Fruit fly (Drosophila melanogaster) whole organism, prepupa: ENCODE measurements around the gene CG4607.

Experiments used
- Blimp-1 ChIP-seq: fragments of 200-800 bp; sonication (Bioruptor generic); optimal IDR thresholded peaks from 3 replicates; lab custom pipeline; 2017; ENCODE audit warnings: missing biosample characterization, missing genetic modification characterization, mild to moderate bottlenecking, moderate library complexity, missing genetic modification reagents
- CG10631 ChIP-seq: fragments of 200-800 bp; sonication (Bioruptor generic); optimal IDR thresholded peaks from 2 replicates; lab custom pipeline; 2016; ENCODE audit warnings: missing biosample characterization, missing genetic modification characterization
- CG10669 ChIP-seq: fragments of 200-800 bp; sonication (Bioruptor generic); optimal IDR thresholded peaks from 3 replicates; lab custom pipeline; 2018; ENCODE audit warnings: missing biosample characterization, mild to moderate bottlenecking, missing genetic modification characterization, moderate library complexity
- CG11294 ChIP-seq: fragments of 200-800 bp; sonication (Bioruptor generic); IDR thresholded peaks from 2 replicates; pipeline ENCODE4 v1.3.6; 2022; ENCODE audit warnings: missing biosample characterization, missing genetic modification characterization
- CG11902 ChIP-seq: fragments of 200-800 bp; sonication (Bioruptor generic); optimal IDR thresholded peaks from 3 replicates; lab custom pipeline; 2016; ENCODE audit warnings: missing biosample characterization, missing genetic modification characterization
- CG15336 ChIP-seq: fragments of 200-800 bp; sonication (Bioruptor generic); IDR thresholded peaks from 2 replicates; pipeline ENCODE4 v1.3.6; 2022; ENCODE audit warnings: missing biosample characterization, missing genetic modification characterization
- CG1621 ChIP-seq: fragments of 200-800 bp; sonication (Bioruptor generic); optimal IDR thresholded peaks from 3 replicates; lab custom pipeline; 2018; ENCODE audit warnings: missing biosample characterization, mild to moderate bottlenecking, missing genetic modification characterization
- CG3032 ChIP-seq: fragments of 200-800 bp; optimal IDR thresholded peaks from 2 replicates; lab custom pipeline; 2019; ENCODE audit warnings: missing biosample characterization, mild to moderate bottlenecking, missing genetic modification characterization, moderate library complexity
- CG31627 ChIP-seq: fragments of 200-800 bp; sonication (Bioruptor generic); optimal IDR thresholded peaks from 3 replicates; lab custom pipeline; 2016; ENCODE audit warnings: missing biosample characterization, missing genetic modification characterization
- CG32006 ChIP-seq: fragments of 200-800 bp; sonication (Bioruptor generic); optimal IDR thresholded peaks from 3 replicates; lab custom pipeline; 2017; ENCODE audit warnings: missing biosample characterization, mild to moderate bottlenecking, missing genetic modification characterization
- CG3919 ChIP-seq: fragments of 200-800 bp; sonication (Bioruptor generic); optimal IDR thresholded peaks from 3 replicates; lab custom pipeline; 2016; ENCODE audit warnings: missing biosample characterization, missing genetic modification characterization
- CG6163 ChIP-seq: fragments of 200-800 bp; sonication (Bioruptor generic); IDR thresholded peaks from 3 replicates; pipeline ENCODE4 v1.3.6; 2022; ENCODE audit warnings: missing biosample characterization, missing genetic modification characterization
- CG6792 ChIP-seq: fragments of 200-800 bp; sonication (Bioruptor generic); optimal IDR thresholded peaks from 3 replicates; lab custom pipeline; 2016; ENCODE audit warnings: missing biosample characterization, missing genetic modification characterization
- CG6808 ChIP-seq: fragments of 200-800 bp; sonication (Bioruptor generic); optimal IDR thresholded peaks from 3 replicates; lab custom pipeline; 2017; ENCODE audit warnings: missing biosample characterization, missing genetic modification characterization, mild to moderate bottlenecking, moderate library complexity, missing genetic modification reagents
- CG9139 ChIP-seq: fragments of 200-800 bp; sonication (Bioruptor generic); optimal IDR thresholded peaks from 3 replicates; lab custom pipeline; 2017; ENCODE audit warnings: missing biosample characterization, mild to moderate bottlenecking, missing genetic modification characterization
- Eip75B ChIP-seq: fragments of 200-800 bp; sonication (Bioruptor generic); optimal IDR thresholded peaks from 3 replicates; lab custom pipeline; 2016; ENCODE audit warnings: missing biosample characterization, missing genetic modification characterization
- Eip78C ChIP-seq: fragments of 200-800 bp; sonication (Bioruptor generic); peaks from one replicate; lab custom pipeline; 2016; ENCODE audit warnings: missing biosample characterization, missing genetic modification characterization
- Ets21C ChIP-seq: fragments of 200-800 bp; sonication (Bioruptor generic); optimal IDR thresholded peaks from 3 replicates; lab custom pipeline; 2016; ENCODE audit warnings: missing biosample characterization, missing genetic modification characterization
- Gug ChIP-seq: fragments of 200-800 bp; sonication (Bioruptor generic); IDR thresholded peaks from 2 replicates; pipeline ENCODE4 v1.3.6; 2022; ENCODE audit warnings: missing biosample characterization, missing genetic modification characterization
- Hr38 ChIP-seq: sonication (Bioruptor generic); optimal IDR thresholded peaks from 2 replicates; lab custom pipeline; 2016; ENCODE audit warnings: missing biosample characterization, missing genetic modification characterization
- Hr39 ChIP-seq: fragments of 200-800 bp; sonication (Bioruptor generic); optimal IDR thresholded peaks from 2 replicates; lab custom pipeline; 2016; ENCODE audit warnings: missing biosample characterization, missing genetic modification characterization
- Hr4 ChIP-seq: fragments of 200-800 bp; sonication (Bioruptor generic); optimal IDR thresholded peaks from 3 replicates; lab custom pipeline; 2016; ENCODE audit warnings: missing biosample characterization, missing genetic modification characterization
- Lpt ChIP-seq: fragments of 200-800 bp; sonication (Bioruptor generic); optimal IDR thresholded peaks from 3 replicates; lab custom pipeline; 2016; ENCODE audit warnings: missing biosample characterization, missing genetic modification characterization
- OdsH ChIP-seq: fragments of 200-800 bp; sonication (Bioruptor generic); optimal IDR thresholded peaks from 3 replicates; lab custom pipeline; 2016; ENCODE audit warnings: missing biosample characterization, missing genetic modification characterization
- Smox ChIP-seq: fragments of 200-800 bp; sonication (Bioruptor generic); optimal IDR thresholded peaks from 3 replicates; lab custom pipeline; 2016; ENCODE audit warnings: missing biosample characterization, missing genetic modification characterization
- Sox15 ChIP-seq: fragments of 200-800 bp; sonication (Bioruptor generic); optimal IDR thresholded peaks from 3 replicates; lab custom pipeline; 2016; ENCODE audit warnings: missing biosample characterization, missing genetic modification characterization
- achi ChIP-seq: fragments of 200-800 bp; sonication (Bioruptor generic); optimal IDR thresholded peaks from 3 replicates; lab custom pipeline; 2016; ENCODE audit warnings: missing biosample characterization, missing genetic modification characterization
- dsx ChIP-seq: fragments of 200-800 bp; optimal IDR thresholded peaks from 3 replicates; lab custom pipeline; 2019; ENCODE audit warnings: missing biosample characterization, mild to moderate bottlenecking, missing genetic modification characterization, moderate library complexity; ENCODE audit not compliant: poor library complexity, severe bottlenecking
- eg ChIP-seq: fragments of 200-800 bp; sonication (Bioruptor generic); IDR thresholded peaks from 3 replicates; pipeline ENCODE4 v1.3.6; 2022; ENCODE audit warnings: missing biosample characterization, missing genetic modification characterization
- fd85E ChIP-seq: fragments of 200-800 bp; sonication (Bioruptor generic); optimal IDR thresholded peaks from 3 replicates; lab custom pipeline; 2016; ENCODE audit warnings: missing biosample characterization, missing genetic modification characterization
- lz ChIP-seq: fragments of 200-800 bp; sonication (Bioruptor generic); optimal IDR thresholded peaks from 3 replicates; lab custom pipeline; 2016; ENCODE audit warnings: missing biosample characterization, missing genetic modification characterization
- pdm3 ChIP-seq: fragments of 200-800 bp; sonication (Bioruptor generic); optimal IDR thresholded peaks from 3 replicates; lab custom pipeline; 2016; ENCODE audit warnings: missing biosample characterization, missing genetic modification characterization
- salr ChIP-seq, 2 experiments: fragments of 200-800 bp; sonication (Bioruptor generic); optimal IDR thresholded peaks; 3 replicates each; lab custom pipeline; 2016 to 2018; ENCODE audit warnings: missing biosample characterization in 2 of 2, missing genetic modification characterization in 2 of 2, mild to moderate bottlenecking in 1 of 2
- ss ChIP-seq, 2 experiments: fragments of 200-800 bp; sonication (Bioruptor generic); optimal IDR thresholded peaks; 2 replicates in 1 of 2; 3 replicates in 1 of 2; lab custom pipeline; 2017 to 2018; ENCODE audit warnings: mild to moderate bottlenecking in 2 of 2, missing biosample characterization in 2 of 2, missing genetic modification characterization in 2 of 2, moderate library complexity in 1 of 2
- svp ChIP-seq: fragments of 200-800 bp; sonication (Bioruptor generic); peaks from one replicate; lab custom pipeline; 2016; ENCODE audit warnings: missing biosample characterization, missing genetic modification characterization
- vri ChIP-seq: fragments of 200-800 bp; sonication (Bioruptor generic); optimal IDR thresholded peaks from 3 replicates; lab custom pipeline; 2016; ENCODE audit warnings: missing biosample characterization, mild to moderate bottlenecking, missing genetic modification characterization

CG4607 gene

DNA sequence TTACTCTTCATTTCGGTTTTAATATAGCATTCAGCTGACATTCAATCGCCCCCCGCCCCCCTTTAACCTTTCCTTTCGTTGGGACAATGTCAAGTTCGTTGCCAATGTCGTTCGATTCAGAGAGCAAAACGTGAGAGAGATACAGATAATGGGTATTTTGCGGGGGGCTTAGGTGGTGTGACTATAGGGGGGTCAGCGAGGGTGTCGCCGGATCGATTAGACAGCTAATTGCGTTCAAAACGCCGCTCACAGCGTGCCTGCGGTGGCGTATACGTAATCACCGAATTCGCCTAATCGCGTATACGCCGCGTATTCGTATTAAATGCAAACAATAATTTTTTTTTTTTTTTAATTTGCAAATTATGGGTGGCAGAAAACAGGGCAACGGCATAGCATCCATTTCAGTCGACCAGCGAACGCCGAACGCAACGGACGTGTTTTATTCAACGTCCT, at the start of gene CG4607:
CG4607 (plus strand) TSS at position 403 of the 453 bp plus-strand sequence.
- TF ChIP-seq vri (GFP tag; lab: Kevin White, UChicago): peak; percentile 74
- TF ChIP-seq CG6808 (GFP tag; lab: Kevin White, UChicago): no peak
- TF ChIP-seq achi (GFP tag; lab: Kevin White, UChicago): no peak
- TF ChIP-seq svp (GFP tag; lab: Kevin White, UChicago): peak; percentile 92

DNA sequence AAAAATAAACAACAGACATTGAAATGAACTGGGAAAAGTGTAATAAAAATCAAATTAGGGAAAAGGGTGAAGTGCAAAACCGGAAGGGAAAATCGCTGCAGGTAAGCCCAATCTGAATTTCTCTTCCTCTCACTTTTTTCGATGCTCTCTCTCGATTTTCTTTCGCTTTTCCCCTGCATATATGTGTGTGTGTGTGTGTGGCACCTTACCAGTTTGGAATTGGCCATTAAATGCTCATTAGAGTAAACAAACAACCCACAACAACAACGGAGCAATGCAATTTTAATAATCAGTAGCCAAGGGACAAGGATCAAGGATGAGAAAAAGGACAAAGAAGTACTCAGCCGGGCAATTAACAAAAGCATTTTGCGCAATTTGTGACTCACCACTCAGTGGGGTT, 34.3 kb upstream of the CG4607 start:
- no peak for TF ChIP-seq ss (GFP tag; optimal IDR thresholded peaks at IDR 0.05; lab: Kevin White, UChicago)
- no peak for TF ChIP-seq CG11902 (GFP tag; lab: Kevin White, UChicago)
- no peak for TF ChIP-seq CG3032 (tag; lab: Kevin White, UChicago)
- TF ChIP-seq Gug (GFP tag; lab: Robert Waterston, UW): no peak
- no peak for TF ChIP-seq CG3919 (GFP tag; lab: Kevin White, UChicago)

DNA sequence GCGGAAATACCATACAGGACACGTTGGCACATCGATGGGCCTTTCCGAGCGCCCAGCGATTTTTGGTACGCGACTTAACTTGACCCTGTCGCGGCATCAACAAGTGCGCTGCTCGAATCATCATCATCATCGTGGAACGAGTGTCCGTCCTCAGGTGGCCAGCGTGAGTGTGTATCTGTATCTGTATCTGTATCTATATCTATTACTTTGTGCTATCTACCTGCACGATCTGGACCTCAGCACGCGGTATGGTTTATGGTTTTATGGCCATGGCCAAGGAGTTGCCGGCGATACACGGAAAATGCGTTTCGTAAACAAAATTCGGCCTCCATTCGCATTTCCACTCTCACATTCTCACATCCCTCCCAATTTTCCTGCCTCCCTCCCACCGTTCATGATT, 32.2 kb upstream of the CG4607 start:
- no peak for TF ChIP-seq Eip78C
- no peak for TF ChIP-seq CG32006 (GFP tag; lab: Kevin White, UChicago)
- TF ChIP-seq CG11294 (GFP tag; lab: Robert Waterston, UW): no peak
- TF ChIP-seq CG6808 (GFP tag; lab: Kevin White, UChicago): no peak
- TF ChIP-seq CG6792 (GFP tag; lab: Kevin White, UChicago): no peak
- TF ChIP-seq CG1621 (tag; lab: Kevin White, UChicago): no peak
- no peak for TF ChIP-seq Hr39
- no peak for TF ChIP-seq lz
- no peak for TF ChIP-seq OdsH (GFP tag; lab: Kevin White, UChicago)
- TF ChIP-seq Hr38 (GFP tag; lab: Kevin White, UChicago): no peak
- no peak for TF ChIP-seq Blimp-1 (GFP tag; lab: Kevin White, UChicago)
- TF ChIP-seq vri (GFP tag; lab: Kevin White, UChicago): no peak
- TF ChIP-seq eg: no peak
- no peak for TF ChIP-seq Ets21C (GFP tag; lab: Kevin White, UChicago)
- no peak for TF ChIP-seq CG9139 (GFP tag; lab: Kevin White, UChicago)
- TF ChIP-seq Sox15: no peak
- TF ChIP-seq dsx (GFP tag; lab: Kevin White, UChicago): no peak
- no peak for TF ChIP-seq CG10669 (GFP tag; lab: Kevin White, UChicago)
- no peak for TF ChIP-seq fd85E (GFP tag; lab: Kevin White, UChicago)

DNA sequence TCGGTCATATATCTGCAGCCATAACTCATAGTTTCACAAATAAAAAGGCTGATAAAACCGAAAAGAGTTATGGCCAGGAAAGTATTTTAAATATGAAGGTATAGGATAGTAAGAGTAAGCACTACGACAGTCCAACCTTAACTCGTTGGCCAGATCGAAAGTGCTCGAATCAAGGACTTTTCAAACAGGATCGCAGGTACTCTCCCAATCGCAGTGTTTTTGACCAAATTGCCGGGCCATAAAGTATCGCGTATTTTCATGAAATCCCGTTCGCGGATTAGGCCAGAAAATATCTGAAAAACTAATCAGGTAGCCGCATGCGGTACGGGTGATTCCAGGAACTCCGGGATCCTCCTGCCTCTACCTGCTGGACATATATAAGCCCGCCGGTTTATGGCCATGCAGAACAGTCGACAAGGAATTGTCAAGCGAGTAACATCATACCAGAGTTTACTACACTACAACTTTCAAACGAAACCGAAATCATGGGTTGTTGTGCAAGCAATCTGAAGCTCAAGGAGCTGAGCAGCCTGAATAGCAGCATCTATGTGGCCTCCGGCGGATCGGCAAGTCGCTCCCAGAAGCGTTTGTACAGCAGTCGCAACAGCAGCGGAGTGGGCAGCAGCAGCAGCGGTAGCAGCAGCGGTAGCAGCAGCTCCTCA, 28.9 kb upstream of the CG4607 start, which contains the start of gene CG14427:
CG14427 (plus strand) TSS at position 399 of the 662 bp plus-strand sequence.
- TF ChIP-seq pdm3 (GFP tag; lab: Kevin White, UChicago) (no peak), CG10631 (GFP tag; lab: Kevin White, UChicago) (no peak), Hr4 (GFP tag; lab: Kevin White, UChicago) (no peak), fd85E (GFP tag; lab: Kevin White, UChicago) (no peak), salr (GFP tag; optimal IDR thresholded peaks at IDR 0.05; lab: Kevin White, UChicago) (no peak), Lpt (GFP tag; lab: Kevin White, UChicago) (no peak), eg (no peak), Gug (GFP tag; lab: Robert Waterston, UW) (no peak), CG6808 (GFP tag; lab: Kevin White, UChicago) (no peak), CG15336 (GFP tag; lab: Robert Waterston, UW) (no peak), Eip78C (no peak), CG31627 (GFP tag; lab: Kevin White, UChicago) (no peak), Sox15 (no peak), ss (GFP tag; optimal IDR thresholded peaks at IDR 0.05; lab: Kevin White, UChicago) (no peak), dsx (GFP tag; lab: Kevin White, UChicago) (no peak), Eip75B (GFP tag; lab: Kevin White, UChicago) (no peak), CG6792 (GFP tag; lab: Kevin White, UChicago) (no peak), CG6163 (no peak), svp (GFP tag; lab: Kevin White, UChicago) (no peak), Smox (GFP tag; lab: Kevin White, UChicago) (no peak)
